Worm (Caenorhabditis elegans) whole organism, L1 larva: ENCODE results near the gene smoc-1.

Experiments used
- aly-2 ChIP-seq: fragments of 150-350 bp; optimal IDR thresholded peaks from 2 replicates; lab custom pipeline; 2014; ENCODE audit warnings: missing biosample characterization, missing genetic modification characterization
- ama-1 ChIP-seq: fragments of 150-350 bp; optimal IDR thresholded peaks from 2 replicates; lab custom pipeline; 2014
- ceh-82 ChIP-seq, 3 experiments: fragments of 150-350 bp in 1 of 3; sonication (generic microtip) in 2 of 3; optimal IDR thresholded peaks; 2 replicates each; lab custom pipeline; 2014 to 2017; ENCODE audit warnings: missing biosample characterization in 3 of 3, missing genetic modification characterization in 3 of 3
- egl-27 ChIP-seq, 2 experiments: fragments of 150-350 bp in 1 of 2; sonication (generic microtip); optimal IDR thresholded peaks; 3 replicates each; lab custom pipeline; 2017 to 2018; ENCODE audit warnings: missing biosample characterization in 2 of 2, missing genetic modification characterization in 2 of 2, missing genetic modification reagents in 2 of 2
- elt-3 ChIP-seq, 6 experiments: fragments of 150-350 bp in 1 of 6; sonication (generic microtip); optimal IDR thresholded peaks; 2 replicates each; lab custom pipeline; 2017 to 2018; ENCODE audit warnings: missing biosample characterization in 6 of 6, missing genetic modification characterization in 6 of 6, inconsistent platforms in 1 of 6
- fos-1 ChIP-seq: fragments of 150-350 bp; optimal IDR thresholded peaks from 2 replicates; lab custom pipeline; 2014; ENCODE audit warnings: missing biosample characterization, missing genetic modification characterization
- grh-1 ChIP-seq: fragments of 200-800 bp; sonication (Bioruptor generic); IDR thresholded peaks from 2 replicates; pipeline ENCODE4 v1.3.6; 2022; ENCODE audit warnings: missing genetic modification reagents, missing genetic modification characterization, missing compliant biosample characterization
- lin-14 ChIP-seq: fragments of 200-800 bp; sonication (Bioruptor generic); optimal IDR thresholded peaks from 2 replicates; lab custom pipeline; 2018; ENCODE audit warnings: mild to moderate bottlenecking, missing genetic modification characterization, moderate library complexity, missing compliant biosample characterization
- mab-9 ChIP-seq: fragments of 200-800 bp; sonication (Bioruptor generic); IDR thresholded peaks from 2 replicates; pipeline ENCODE4 v1.3.6; 2022; ENCODE audit warnings: missing genetic modification reagents, missing genetic modification characterization, missing compliant biosample characterization
- mep-1 ChIP-seq: fragments of 150-350 bp; optimal IDR thresholded peaks from 2 replicates; lab custom pipeline; 2014; ENCODE audit warnings: missing biosample characterization, missing genetic modification characterization
- nhr-237 ChIP-seq: fragments of 150-350 bp; optimal IDR thresholded peaks from 2 replicates; lab custom pipeline; 2014; ENCODE audit warnings: missing biosample characterization, missing genetic modification characterization
- snpc-4 ChIP-seq: fragments of 150-350 bp; optimal IDR thresholded peaks from 2 replicates; lab custom pipeline; 2014; ENCODE audit warnings: missing biosample characterization, missing genetic modification characterization
- ztf-11 ChIP-seq, 2 experiments: sonication (generic microtip); optimal IDR thresholded peaks; 2 replicates each; lab custom pipeline; 2016 to 2017; ENCODE audit warnings: missing genetic modification characterization in 2 of 2, missing biosample characterization in 1 of 2, missing compliant biosample characterization in 1 of 2

- TF ChIP-seq mep-1 (no peak), fos-1 (tag; lab: Kevin White, UChicago) (no peak), ztf-11 (tag; optimal IDR thresholded peaks at IDR 0.05; lab: Kevin White, UChicago) (no peak), snpc-4 (tag; lab: Kevin White, UChicago) (no peak), egl-27 (tag; optimal IDR thresholded peaks at IDR 0.05; lab: Kevin White, UChicago) (no peak), mab-9 (GFP tag; lab: Robert Waterston, UW) (no peak), lin-14 (peak; percentile 44), aly-2 (tag; lab: Kevin White, UChicago) (no peak), elt-3 (tag; optimal IDR thresholded peaks at IDR 0.05; lab: Kevin White, UChicago) (no peak), ama-1 (lab: Kevin White, UChicago) (no peak), ceh-82 (tag; optimal IDR thresholded peaks at IDR 0.05; lab: Kevin White, UChicago) (no peak), grh-1 (no peak), nhr-237 (no peak)
These were observed 45.7 kb upstream of the smoc-1 start for ce11 chrV:11711751-11712150.
